Fruit fly (Drosophila melanogaster): ENCODE measurements around the gene Hsp70Ab.

dm6 chr3R:11992934-11993670, 34.8 kb downstream of the Hsp70Ab start, which contains the start of gene mfas:
- TF ChIP-seq CG8478 (optimal IDR thresholded peaks at IDR 0.05) (no peak), EcR (GFP tag; optimal IDR thresholded peaks at IDR 0.05) (no peak), pan (optimal IDR thresholded peaks at IDR 0.05) (no peak)

Measured in whole organism.